Fruit fly (Drosophila melanogaster) whole organism, embryonic: ENCODE results near the gene CG34183.

ENCODE experiments used
- Atf6 ChIP-seq: fragments of 200-800 bp; sonication (Bioruptor generic); IDR thresholded peaks from 2 replicates; pipeline ENCODE4 v1.3.6; 2022; ENCODE audit warnings: missing biosample characterization, missing genetic modification characterization
- BEAF-32 ChIP-seq: fragments of 200-800 bp; sonication (Bioruptor generic); optimal IDR thresholded peaks from 3 replicates; lab custom pipeline; 2017; ENCODE audit warnings: missing biosample characterization, missing genetic modification characterization, mild to moderate bottlenecking, moderate library complexity, missing genetic modification reagents
- CG10147 ChIP-seq: fragments of 200-800 bp; sonication (Bioruptor generic); optimal IDR thresholded peaks from 2 replicates; lab custom pipeline; 2019; ENCODE audit warnings: missing biosample characterization, mild to moderate bottlenecking, missing genetic modification characterization, moderate library complexity
- CG11456 ChIP-seq: fragments of 200-800 bp; sonication (Bioruptor generic); IDR thresholded peaks from 3 replicates; pipeline ENCODE4 v1.3.6; 2022; ENCODE audit warnings: missing biosample characterization, missing genetic modification characterization
- CG11695 ChIP-seq: fragments of 200-800 bp; sonication (Bioruptor generic); IDR thresholded peaks from 3 replicates; pipeline ENCODE4 v1.3.6; 2022; ENCODE audit warnings: missing biosample characterization, missing genetic modification characterization
- CG12219 ChIP-seq: fragments of 200-800 bp; sonication (Bioruptor generic); optimal IDR thresholded peaks from 3 replicates; lab custom pipeline; 2018; ENCODE audit warnings: missing biosample characterization, mild to moderate bottlenecking, missing genetic modification characterization
- CG12236 ChIP-seq: fragments of 200-800 bp; sonication (Bioruptor generic); optimal IDR thresholded peaks from 2 replicates; lab custom pipeline; 2016; ENCODE audit warnings: missing biosample characterization, missing genetic modification characterization
- CG12659 ChIP-seq: fragments of 200-800 bp; sonication (Bioruptor generic); optimal IDR thresholded peaks from 3 replicates; lab custom pipeline; 2017; ENCODE audit warnings: mild to moderate bottlenecking, missing biosample characterization, missing genetic modification reagents, missing genetic modification characterization
- CG14710 ChIP-seq: fragments of 200-800 bp; sonication (Bioruptor generic); optimal IDR thresholded peaks from 3 replicates; lab custom pipeline; 2019; ENCODE audit warnings: missing biosample characterization, mild to moderate bottlenecking, missing genetic modification characterization, moderate library complexity
- CG14860 ChIP-seq: fragments of 200-800 bp; sonication (Bioruptor generic); IDR thresholded peaks from 3 replicates; pipeline ENCODE4 v1.3.6; 2022; ENCODE audit warnings: missing biosample characterization, missing genetic modification characterization; ENCODE audit not compliant: partially characterized antibody
- CG15269 ChIP-seq: fragments of 200-800 bp; sonication (Bioruptor generic); optimal IDR thresholded peaks from 2 replicates; lab custom pipeline; 2018; ENCODE audit warnings: missing biosample characterization, mild to moderate bottlenecking, missing genetic modification characterization, moderate library complexity
- CG2120 ChIP-seq: fragments of 200-800 bp; sonication (Bioruptor generic); optimal IDR thresholded peaks from 3 replicates; lab custom pipeline; 2016; ENCODE audit warnings: missing biosample characterization, missing genetic modification characterization
- CG2129 ChIP-seq: fragments of 200-800 bp; sonication (Bioruptor generic); IDR thresholded peaks from 2 replicates; pipeline ENCODE4 v1.3.6; 2022; ENCODE audit warnings: missing biosample characterization, missing genetic modification characterization; ENCODE audit not compliant: partially characterized antibody
- CG31441 ChIP-seq: fragments of 200-800 bp; sonication (Bioruptor generic); IDR thresholded peaks from 2 replicates; pipeline ENCODE4 v1.3.6; 2022; ENCODE audit warnings: missing biosample characterization, missing genetic modification characterization
- CG3407 ChIP-seq: fragments of 200-800 bp; sonication (Bioruptor generic); optimal IDR thresholded peaks from 2 replicates; lab custom pipeline; 2018; ENCODE audit warnings: missing biosample characterization, mild to moderate bottlenecking, missing genetic modification characterization
- CG42726 ChIP-seq: fragments of 200-800 bp; sonication (Bioruptor generic); IDR thresholded peaks from 2 replicates; pipeline ENCODE4 v1.3.6; 2022; ENCODE audit warnings: missing biosample characterization, missing genetic modification characterization; ENCODE audit not compliant: partially characterized antibody
- CG6272 ChIP-seq: fragments of 200-800 bp; sonication (Bioruptor generic); IDR thresholded peaks from 2 replicates; pipeline ENCODE4 v1.3.6; 2022; ENCODE audit warnings: missing biosample characterization, missing genetic modification characterization
- CG6854 ChIP-seq: fragments of 200-800 bp; sonication (Bioruptor generic); optimal IDR thresholded peaks from 3 replicates; lab custom pipeline; 2017; ENCODE audit warnings: missing biosample characterization, mild to moderate bottlenecking, missing genetic modification characterization
- CG8765 ChIP-seq: fragments of 200-800 bp; sonication (Bioruptor generic); IDR thresholded peaks from 2 replicates; pipeline ENCODE4 v1.3.6; 2022; ENCODE audit warnings: missing biosample characterization, missing genetic modification characterization
- CG8924 ChIP-seq: fragments of 200-800 bp; optimal IDR thresholded peaks from 3 replicates; lab custom pipeline; 2019; ENCODE audit warnings: missing biosample characterization, mild to moderate bottlenecking, missing genetic modification characterization, moderate library complexity
- CTCF ChIP-seq: fragments of 200-800 bp; sonication (Bioruptor generic); optimal IDR thresholded peaks from 2 replicates; lab custom pipeline; 2017; ENCODE audit warnings: missing biosample characterization, mild to moderate bottlenecking, missing genetic modification characterization, moderate library complexity
- Dek ChIP-seq: fragments of 200-800 bp; sonication (Bioruptor generic); optimal IDR thresholded peaks from 3 replicates; lab custom pipeline; 2019; ENCODE audit warnings: missing biosample characterization, mild to moderate bottlenecking, missing genetic modification characterization, moderate library complexity
- Dp ChIP-seq: fragments of 200-800 bp; sonication (Bioruptor generic); optimal IDR thresholded peaks from 2 replicates; lab custom pipeline; 2018; ENCODE audit warnings: missing biosample characterization, mild to moderate bottlenecking, missing genetic modification characterization, moderate library complexity
- HLH3B ChIP-seq: fragments of 200-800 bp; sonication (Bioruptor generic); IDR thresholded peaks from 2 replicates; pipeline ENCODE4 v1.3.6; 2022; ENCODE audit warnings: missing biosample characterization, missing genetic modification characterization
- MTF-1 ChIP-seq: fragments of 200-800 bp; sonication (Bioruptor generic); optimal IDR thresholded peaks from 2 replicates; lab custom pipeline; 2018; ENCODE audit warnings: missing biosample characterization, mild to moderate bottlenecking, missing genetic modification characterization, borderline replicate concordance
- Med ChIP-seq: fragments of 200-800 bp; sonication (Bioruptor generic); peaks from one replicate; lab custom pipeline; 2016; ENCODE audit warnings: missing biosample characterization, missing genetic modification characterization, mild to moderate bottlenecking, inconsistent platforms, moderate library complexity
- Mes4 ChIP-seq: fragments of 200-800 bp; sonication (Bioruptor generic); optimal IDR thresholded peaks from 2 replicates; lab custom pipeline; 2016; ENCODE audit warnings: missing biosample characterization, missing genetic modification characterization
- Nf-YC ChIP-seq: fragments of 200-800 bp; optimal IDR thresholded peaks from 3 replicates; lab custom pipeline; 2019; ENCODE audit warnings: missing biosample characterization, mild to moderate bottlenecking, missing genetic modification characterization, moderate library complexity
- Rfx ChIP-seq: fragments of 200-800 bp; sonication (Bioruptor generic); IDR thresholded peaks from 2 replicates; pipeline ENCODE4 v1.3.6; 2022; ENCODE audit warnings: missing biosample characterization, missing genetic modification characterization
- Side ChIP-seq: fragments of 200-800 bp; sonication (Bioruptor generic); optimal IDR thresholded peaks from 2 replicates; lab custom pipeline; 2016; ENCODE audit warnings: missing biosample characterization, missing genetic modification characterization
- Sin3A ChIP-seq: fragments of >200 bp; optimal IDR thresholded peaks from 2 replicates; lab custom pipeline; 2018
- Sry-δ ChIP-seq: fragments of 200-800 bp; sonication (Bioruptor generic); optimal IDR thresholded peaks from 2 replicates; lab custom pipeline; 2016; ENCODE audit warnings: missing biosample characterization, missing genetic modification characterization
- bbx ChIP-seq: fragments of 200-800 bp; sonication (Bioruptor generic); IDR thresholded peaks from 2 replicates; pipeline ENCODE4 v1.3.6; 2022; ENCODE audit warnings: missing biosample characterization, missing genetic modification characterization; ENCODE audit not compliant: partially characterized antibody
- cas ChIP-seq: fragments of 200-800 bp; sonication (Bioruptor generic); IDR thresholded peaks from 2 replicates; pipeline ENCODE4 v1.3.6; 2022; ENCODE audit warnings: missing biosample characterization, missing genetic modification characterization
- disco-r ChIP-seq: fragments of 200-800 bp; sonication (Bioruptor generic); optimal IDR thresholded peaks from 2 replicates; lab custom pipeline; 2016; ENCODE audit warnings: missing biosample characterization, missing genetic modification characterization
- en ChIP-seq: fragments of 200-800 bp; sonication (Bioruptor generic); optimal IDR thresholded peaks from 2 replicates; lab custom pipeline; 2016; ENCODE audit warnings: missing biosample characterization, missing genetic modification characterization
- fu2 ChIP-seq: fragments of 200-800 bp; sonication (Bioruptor generic); optimal IDR thresholded peaks from 2 replicates; lab custom pipeline; 2016; ENCODE audit warnings: missing biosample characterization, missing genetic modification characterization
- gcm ChIP-seq: fragments of 200-800 bp; sonication (Bioruptor generic); optimal IDR thresholded peaks from 2 replicates; lab custom pipeline; 2019; ENCODE audit warnings: missing biosample characterization, mild to moderate bottlenecking, missing genetic modification characterization, moderate library complexity
- hkb ChIP-seq, 2 experiments: fragments of 200-800 bp in 1 of 2; fragments of >200 bp in 1 of 2; sonication (Bioruptor generic) in 1 of 2; IDR thresholded peaks in 1 of 2; optimal IDR thresholded peaks in 1 of 2; 2 replicates each; pipeline versions ENCODE4 v1.3.6 to Lab custom; 2017 to 2022; ENCODE audit warnings: missing biosample characterization in 1 of 2, missing genetic modification characterization in 1 of 2
- jing ChIP-seq: fragments of 200-800 bp; sonication (Bioruptor generic); optimal IDR thresholded peaks from 2 replicates; lab custom pipeline; 2018; ENCODE audit warnings: missing biosample characterization, mild to moderate bottlenecking, missing genetic modification characterization
- knrl ChIP-seq: fragments of 200-800 bp; sonication (Bioruptor generic); IDR thresholded peaks from 3 replicates; pipeline ENCODE4 v1.3.6; 2022; ENCODE audit warnings: missing biosample characterization, missing genetic modification characterization; ENCODE audit not compliant: partially characterized antibody
- mld ChIP-seq: fragments of 200-800 bp; sonication (Bioruptor generic); IDR thresholded peaks from 3 replicates; pipeline ENCODE4 v1.3.6; 2022; ENCODE audit warnings: missing biosample characterization, missing genetic modification characterization; ENCODE audit not compliant: partially characterized antibody
- nau ChIP-seq: fragments of 200-800 bp; sonication (Bioruptor generic); optimal IDR thresholded peaks from 3 replicates; lab custom pipeline; 2017; ENCODE audit warnings: missing biosample characterization, mild to moderate bottlenecking, missing genetic modification characterization, missing genetic modification reagents
- pho ChIP-seq: fragments of 200-800 bp; sonication (Bioruptor generic); optimal IDR thresholded peaks from 2 replicates; lab custom pipeline; 2016; ENCODE audit warnings: missing biosample characterization, missing genetic modification characterization
- sens ChIP-seq: fragments of 200-800 bp; sonication (Bioruptor generic); peaks from one replicate; lab custom pipeline; 2016; ENCODE audit warnings: missing biosample characterization, missing genetic modification characterization
- sr ChIP-seq: fragments of 200-800 bp; sonication (Bioruptor generic); IDR thresholded peaks from 3 replicates; pipeline ENCODE4 v1.3.6; 2022; ENCODE audit warnings: missing biosample characterization, missing genetic modification characterization
- tna ChIP-seq: fragments of 200-800 bp; sonication (Bioruptor generic); IDR thresholded peaks from 2 replicates; pipeline ENCODE4 v1.3.6; 2022; ENCODE audit warnings: missing biosample characterization, missing genetic modification characterization; ENCODE audit not compliant: partially characterized antibody
- twi ChIP-seq: fragments of 200-800 bp; optimal IDR thresholded peaks from 2 replicates; lab custom pipeline; 2019; ENCODE audit warnings: missing biosample characterization, mild to moderate bottlenecking, missing genetic modification characterization, moderate library complexity
- vfl ChIP-seq: fragments of 200-800 bp; sonication (Bioruptor generic); optimal IDR thresholded peaks from 2 replicates; lab custom pipeline; 2016; ENCODE audit warnings: missing biosample characterization, missing genetic modification characterization
- wor ChIP-seq: fragments of 200-800 bp; sonication (Bioruptor generic); IDR thresholded peaks from 2 replicates; pipeline ENCODE4 v1.3.6; 2022; ENCODE audit warnings: missing biosample characterization, missing genetic modification characterization

The CG34183 gene

DNA sequence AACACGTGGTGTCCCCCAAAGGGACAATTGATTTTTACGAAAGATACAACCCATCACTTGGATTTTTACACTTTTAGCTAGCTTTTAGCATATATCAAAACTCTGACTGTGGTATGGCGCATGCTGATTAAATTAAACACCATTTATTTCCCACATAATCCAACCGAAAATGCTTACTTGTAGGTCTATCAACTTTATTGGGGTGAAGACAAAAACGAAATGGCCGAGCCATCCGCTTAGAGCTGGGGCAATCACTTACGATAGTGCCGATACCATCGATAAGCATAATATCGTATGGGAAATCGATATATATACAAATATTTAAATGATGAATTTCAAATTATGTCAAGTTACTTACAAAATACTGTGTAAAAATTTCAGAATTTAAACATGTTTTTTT is 6.7 kb upstream of the CG34183 start, which contains the start of gene RpS2 (continued):
- TF ChIP-seq wor (GFP tag; lab: Robert Waterston, UW), result no peak
- TF ChIP-seq cas, result peak; percentile 51; the same call in 1 of the 2 replicates
- peak; percentile 33 for TF ChIP-seq vfl (GFP tag; lab: Kevin White, UChicago)
- peak; percentile 95 for TF ChIP-seq CG2129 (GFP tag; lab: Robert Waterston, UW)
- peak; percentile 2 for TF ChIP-seq MTF-1 (GFP tag; lab: Kevin White, UChicago)
- no peak for TF ChIP-seq twi (tag; lab: Kevin White, UChicago)
- peak; percentile 22 for TF ChIP-seq Nf-YC (tag; lab: Kevin White, UChicago)
- peak; percentile 10 for TF ChIP-seq Sin3A (lab: Kevin White, UChicago)
- peak; percentile 26 for TF ChIP-seq CG6854 (GFP tag; lab: Kevin White, UChicago)
- TF ChIP-seq CG31441, result peak; percentile 43; the same call in 1 of the 2 replicates
- TF ChIP-seq knrl, result peak; percentile 99
- no peak for TF ChIP-seq en
- TF ChIP-seq pho, result peak; percentile 31
- no peak for TF ChIP-seq CG8765 (GFP tag; lab: Robert Waterston, UW)
- peak; percentile 38 for TF ChIP-seq CG2120 (GFP tag; lab: Kevin White, UChicago)
- peak; percentile 67 for TF ChIP-seq Rfx (GFP tag; lab: Robert Waterston, UW)
- peak; percentile 24 for TF ChIP-seq CG3407 (GFP tag; lab: Kevin White, UChicago)
- no peak for TF ChIP-seq CG12236
- TF ChIP-seq Med (GFP tag; lab: Kevin White, UChicago), result peak; percentile 79
- peak; percentile 90 for TF ChIP-seq Sry-δ (GFP tag; lab: Kevin White, UChicago)
- peak; percentile 22; the same call in 1 of the 3 replicates for TF ChIP-seq sr (GFP tag; lab: Robert Waterston, UW)
- TF ChIP-seq Mes4 (GFP tag; lab: Kevin White, UChicago), result peak; percentile 23
- peak; percentile 46; the same call in 1 of the 2 replicates for TF ChIP-seq Atf6
- peak; percentile 53 for TF ChIP-seq gcm (GFP tag; lab: Kevin White, UChicago)
- peak; percentile 60 for TF ChIP-seq CG15269 (tag; lab: Kevin White, UChicago)
- peak; percentile 5 for TF ChIP-seq CG10147 (GFP tag; lab: Kevin White, UChicago)
- peak; percentile 99 for TF ChIP-seq CG42726 (GFP tag; lab: Robert Waterston, UW)
- TF ChIP-seq hkb (optimal IDR thresholded peaks at IDR 0.05; lab: Kevin White, UChicago), result no peak
- TF ChIP-seq hkb (GFP tag; IDR thresholded peaks at IDR 0.05; lab: Robert Waterston, UW), result peak; percentile 22; the same call in 1 of the 2 replicates
- TF ChIP-seq CG14860 (GFP tag; lab: Robert Waterston, UW), result peak; percentile 98
- TF ChIP-seq CG6272 (GFP tag; lab: Robert Waterston, UW), result peak; percentile 43
- peak; percentile 21 for TF ChIP-seq Dek (tag; lab: Kevin White, UChicago)
- TF ChIP-seq nau (GFP tag; lab: Kevin White, UChicago), result peak; percentile 64
- TF ChIP-seq fu2, result no peak
- TF ChIP-seq BEAF-32 (GFP tag; lab: Kevin White, UChicago), result peak; percentile 97
- peak; percentile 100 for TF ChIP-seq bbx (GFP tag; lab: Robert Waterston, UW)
- TF ChIP-seq CG14710, result peak; percentile 57
- TF ChIP-seq mld (GFP tag; lab: Robert Waterston, UW), result peak; percentile 98
- TF ChIP-seq CG12219 (GFP tag; lab: Kevin White, UChicago), result peak; percentile 3
- no peak for TF ChIP-seq CG11695 (GFP tag; lab: Robert Waterston, UW)
- peak; percentile 7 for TF ChIP-seq disco-r (GFP tag; lab: Kevin White, UChicago)
- peak; percentile 68 for TF ChIP-seq Dp (GFP tag; lab: Kevin White, UChicago)
- TF ChIP-seq CG12659, result peak; percentile 82
- TF ChIP-seq Side (GFP tag; lab: Kevin White, UChicago), result no peak
- TF ChIP-seq HLH3B (GFP tag; lab: Robert Waterston, UW), result 0 out of 2 replicates have a peak, but pooled peaks have one; percentile 17
- TF ChIP-seq CTCF, result peak; percentile 30
- 0 out of 3 replicates have a peak, but pooled peaks have one; percentile 6 for TF ChIP-seq CG11456 (GFP tag; lab: Robert Waterston, UW)
- no peak for TF ChIP-seq jing (GFP tag; lab: Kevin White, UChicago)
- peak; percentile 91 for TF ChIP-seq sens (GFP tag; lab: Kevin White, UChicago)
- TF ChIP-seq CG8924 (tag; lab: Kevin White, UChicago), result peak; percentile 29
- peak; percentile 97 for TF ChIP-seq tna (GFP tag; lab: Robert Waterston, UW)
